Worm (Caenorhabditis elegans): Measurements from ENCODE around the gene ugt-13.
"Not testable (repeated sequence)": the region's sequence is repeated elsewhere in the genome, so short reads cannot be mapped to it uniquely, and the experiment has no call there.

ugt-13 gene

ce11 chrV:4889976-4890479, 18.7 kb upstream of the ugt-13 start, which contains the start of gene T19H12.2:
TSS of gene T19H12.2 (plus strand) at chrV:4890429.
- TF ChIP-seq ets-7 (tag; optimal IDR thresholded peaks at IDR 0.05) = no peak
- no peak for TF ChIP-seq F13C5.2 (tag; optimal IDR thresholded peaks at IDR 0.05)
- no peak for TF ChIP-seq hnd-1 (tag; optimal IDR thresholded peaks at IDR 0.05)
- no peak for TF ChIP-seq hmbx-1 (tag; optimal IDR thresholded peaks at IDR 0.05)
- TF ChIP-seq sea-1 (GFP tag; conservative IDR thresholded peaks at IDR 0.05) = no peak
- no peak for TF ChIP-seq tbx-37 (GFP tag; conservative IDR thresholded peaks at IDR 0.05)
- no peak for TF ChIP-seq tbx-11 (GFP tag; IDR thresholded peaks at IDR 0.05)
- TF ChIP-seq ama-1 (optimal IDR thresholded peaks at IDR 0.05) = no peak
- TF ChIP-seq B0310.2 (tag; optimal IDR thresholded peaks at IDR 0.05) = no peak
- TF ChIP-seq hmg-4 (GFP tag; optimal IDR thresholded peaks at IDR 0.05) = no peak
- TF ChIP-seq ceh-36 (tag; optimal IDR thresholded peaks at IDR 0.05) = no peak
- TF ChIP-seq pes-1 (GFP tag; IDR thresholded peaks at IDR 0.05) = no peak
- TF ChIP-seq scrt-1 (GFP tag; IDR thresholded peaks at IDR 0.05) = no peak
- no peak for TF ChIP-seq tra-4 (tag; optimal IDR thresholded peaks at IDR 0.05)
- TF ChIP-seq ceh-13 (GFP tag; optimal IDR thresholded peaks at IDR 0.05) = no peak

- no peak for TF ChIP-seq aly-1 (tag; optimal IDR thresholded peaks at IDR 0.05)
These were observed 17.9 kb upstream of the ugt-13 start for ce11 chrV:4890781-4891180.

- TF ChIP-seq hmg-4 (GFP tag; optimal IDR thresholded peaks at IDR 0.05) (no peak), pes-1 (GFP tag; IDR thresholded peaks at IDR 0.05) (no peak), sea-1 (GFP tag; conservative IDR thresholded peaks at IDR 0.05) (no peak), aly-1 (tag; optimal IDR thresholded peaks at IDR 0.05) (no peak), tra-4 (tag; optimal IDR thresholded peaks at IDR 0.05) (no peak), ceh-36 (tag; optimal IDR thresholded peaks at IDR 0.05) (no peak), tbx-11 (GFP tag; IDR thresholded peaks at IDR 0.05) (no peak)
These were observed 17.4 kb upstream of the ugt-13 start for ce11 chrV:4891305-4891704.

ce11 chrV:4894971-4895370, 13.7 kb upstream of the ugt-13 start, which contains the start of gene ugt-11:
TSS of gene ugt-11 (minus strand) at chrV:4895071.
- TF ChIP-seq ceh-13 (GFP tag; optimal IDR thresholded peaks at IDR 0.05) (no peak), pes-1 (GFP tag; IDR thresholded peaks at IDR 0.05) (no peak), sea-1 (GFP tag; conservative IDR thresholded peaks at IDR 0.05) (no peak), tra-4 (tag; optimal IDR thresholded peaks at IDR 0.05) (no peak), aly-1 (tag; optimal IDR thresholded peaks at IDR 0.05) (no peak), F13C5.2 (tag; optimal IDR thresholded peaks at IDR 0.05) (no peak), hmbx-1 (tag; optimal IDR thresholded peaks at IDR 0.05) (no peak), ets-7 (tag; optimal IDR thresholded peaks at IDR 0.05) (no peak)

- no peak for TF ChIP-seq ets-7 (tag; optimal IDR thresholded peaks at IDR 0.05)
- no peak for TF ChIP-seq hmbx-1 (tag; optimal IDR thresholded peaks at IDR 0.05)
- no peak for TF ChIP-seq ama-1 (optimal IDR thresholded peaks at IDR 0.05)
- TF ChIP-seq ceh-13 (GFP tag; optimal IDR thresholded peaks at IDR 0.05) = no peak
- TF ChIP-seq hnd-1 (tag; optimal IDR thresholded peaks at IDR 0.05) = no peak
- no peak for TF ChIP-seq scrt-1 (GFP tag; IDR thresholded peaks at IDR 0.05)
- TF ChIP-seq tra-4 (tag; optimal IDR thresholded peaks at IDR 0.05) = no peak
- TF ChIP-seq hmg-4 (GFP tag; optimal IDR thresholded peaks at IDR 0.05) = no peak
- TF ChIP-seq F13C5.2 (tag; optimal IDR thresholded peaks at IDR 0.05) = no peak
- TF ChIP-seq flt-1 (GFP tag; IDR thresholded peaks at IDR 0.05) = no peak
- TF ChIP-seq pes-1 (GFP tag; IDR thresholded peaks at IDR 0.05) = no peak
These were observed 12.9 kb upstream of the ugt-13 start, which contains the start of gene ugt-9 for ce11 chrV:4895744-4896143. TSS of gene ugt-9 (plus strand) at chrV:4896048.

- TF ChIP-seq hnd-1 (tag; optimal IDR thresholded peaks at IDR 0.05); ama-1 (optimal IDR thresholded peaks at IDR 0.05); aly-1 (tag; optimal IDR thresholded peaks at IDR 0.05): not testable (repeated sequence)
These were observed 8.7 kb upstream of the ugt-13 start, which contains the start of gene ugt-10 for ce11 chrV:4900020-4900419. TSS of gene ugt-10 (minus strand) at chrV:4900120.

- TF ChIP-seq tbx-37 (GFP tag; conservative IDR thresholded peaks at IDR 0.05) (no peak), hmbx-1 (tag; optimal IDR thresholded peaks at IDR 0.05) (no peak), tra-4 (tag; optimal IDR thresholded peaks at IDR 0.05) (no peak), sea-1 (GFP tag; conservative IDR thresholded peaks at IDR 0.05) (no peak), B0310.2 (tag; optimal IDR thresholded peaks at IDR 0.05) (no peak), hnd-1 (tag; optimal IDR thresholded peaks at IDR 0.05) (no peak), F13C5.2 (tag; optimal IDR thresholded peaks at IDR 0.05) (no peak)
These were observed 7.6 kb upstream of the ugt-13 start, which contains the start of gene ugt-67 for ce11 chrV:4901074-4901473. TSS of gene ugt-67 (plus strand) at chrV:4901374.

- no peak for TF ChIP-seq hnd-1 (tag; optimal IDR thresholded peaks at IDR 0.05)
- TF ChIP-seq tra-4 (tag; optimal IDR thresholded peaks at IDR 0.05) = no peak
- no peak for TF ChIP-seq ceh-13 (GFP tag; optimal IDR thresholded peaks at IDR 0.05)
- TF ChIP-seq ama-1 (optimal IDR thresholded peaks at IDR 0.05) = no peak
- no peak for TF ChIP-seq F13C5.2 (tag; optimal IDR thresholded peaks at IDR 0.05)
- no peak for TF ChIP-seq sea-1 (GFP tag; conservative IDR thresholded peaks at IDR 0.05)
- TF ChIP-seq ceh-36 (tag; optimal IDR thresholded peaks at IDR 0.05) = no peak
- no peak for TF ChIP-seq tbx-11 (GFP tag; IDR thresholded peaks at IDR 0.05)
- no peak for TF ChIP-seq hmbx-1 (tag; optimal IDR thresholded peaks at IDR 0.05)
- TF ChIP-seq hmg-4 (GFP tag; optimal IDR thresholded peaks at IDR 0.05) = no peak
- TF ChIP-seq scrt-1 (GFP tag; IDR thresholded peaks at IDR 0.05) = no peak
- no peak for TF ChIP-seq pes-1 (GFP tag; IDR thresholded peaks at IDR 0.05)
- TF ChIP-seq aly-1 (tag; optimal IDR thresholded peaks at IDR 0.05) = no peak
- no peak for TF ChIP-seq tbx-37 (GFP tag; conservative IDR thresholded peaks at IDR 0.05)
- TF ChIP-seq B0310.2 (tag; optimal IDR thresholded peaks at IDR 0.05) = no peak
These were observed 5.0 kb upstream of the ugt-13 start, which contains the start of gene ugt-8 for ce11 chrV:4903696-4904095. TSS of gene ugt-8 (plus strand) at chrV:4903930.

All from whole organism, early embryonic.